Worm (Caenorhabditis elegans) whole organism, midembryonic: ENCODE results near the gene str-35.

ENCODE experiments used
- flt-1 ChIP-seq: fragments of 200-800 bp; sonication (Bioruptor generic); IDR thresholded peaks from 2 replicates; pipeline ENCODE4 v1.3.6; 2022; ENCODE audit warnings: missing genetic modification characterization, missing compliant biosample characterization
- ref-1 ChIP-seq: fragments of 200-800 bp; sonication (Bioruptor generic); conservative IDR thresholded peaks from 2 replicates; pipeline ENCODE4 v1.3.6; 2022; ENCODE audit warnings: missing genetic modification reagents, missing genetic modification characterization, missing compliant biosample characterization

DNA sequence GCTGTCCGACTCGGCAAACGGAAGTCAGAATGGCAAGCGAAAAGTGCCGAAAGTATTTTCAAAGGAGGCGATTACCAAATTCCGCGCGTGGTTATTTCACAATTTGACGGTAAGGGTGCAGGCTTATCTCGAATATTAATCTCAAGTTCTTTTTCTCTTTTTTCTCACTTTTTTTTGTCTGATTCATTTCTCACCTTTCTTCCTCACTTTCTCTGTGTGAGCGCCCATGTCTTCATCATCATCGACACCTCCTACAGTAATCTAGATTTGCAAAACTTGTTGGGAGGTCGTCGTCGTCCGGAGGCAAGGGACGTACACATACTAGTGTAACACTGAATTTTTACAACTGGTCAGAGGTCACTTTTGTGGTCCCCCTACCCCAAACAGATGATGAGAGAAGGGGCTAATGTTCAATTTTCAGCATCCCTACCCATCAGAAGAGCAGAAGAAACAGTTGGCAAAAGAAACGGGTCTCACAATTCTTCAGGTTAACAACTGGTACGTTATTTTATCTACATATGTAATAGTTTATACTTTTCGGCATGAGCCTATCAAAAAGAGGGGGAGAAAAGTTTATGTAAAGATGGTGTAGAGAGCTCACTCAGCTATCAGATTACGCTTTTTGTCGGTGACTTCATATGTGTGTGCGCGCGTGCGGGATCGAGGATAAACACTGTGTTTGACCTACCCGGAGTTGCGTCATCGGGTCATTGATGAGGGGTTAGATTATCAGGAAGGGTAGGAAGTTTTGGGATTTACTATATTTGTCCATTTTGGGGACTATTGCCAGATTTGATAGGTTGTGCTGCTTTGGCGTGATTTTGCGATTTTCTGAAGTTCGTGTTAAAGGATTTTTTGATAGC lies 31.0 kb downstream of the str-35 start:
- TF ChIP-seq flt-1 (GFP tag; lab: Robert Waterston, UW) (no peak), ref-1 (GFP tag; lab: Robert Waterston, UW) (no peak)
